Fruit fly (Drosophila melanogaster) whole organism, embryonic: ENCODE results near the gene CG43251.

Source experiments
- Abd-B ChIP-seq: fragments of 200-800 bp; sonication (Bioruptor generic); optimal IDR thresholded peaks from 2 replicates; lab custom pipeline; 2018; ENCODE audit warnings: missing biosample characterization, mild to moderate bottlenecking, missing genetic modification characterization, moderate library complexity
- Atf6 ChIP-seq: fragments of 200-800 bp; sonication (Bioruptor generic); IDR thresholded peaks from 2 replicates; pipeline ENCODE4 v1.3.6; 2022; ENCODE audit warnings: missing biosample characterization, missing genetic modification characterization
- B-H1 ChIP-seq: fragments of 200-800 bp; sonication (Bioruptor generic); IDR thresholded peaks from 3 replicates; pipeline ENCODE4 v1.3.6; 2022; ENCODE audit warnings: missing biosample characterization, missing genetic modification characterization
- Bgb ChIP-seq: fragments of 200-800 bp; sonication (Bioruptor generic); IDR thresholded peaks from 2 replicates; pipeline ENCODE4 v1.3.6; 2022; ENCODE audit warnings: missing biosample characterization, missing genetic modification characterization; ENCODE audit not compliant: partially characterized antibody
- C15 ChIP-seq: fragments of 200-800 bp; sonication (Bioruptor generic); IDR thresholded peaks from 3 replicates; pipeline ENCODE4 v1.3.6; 2022; ENCODE audit warnings: missing biosample characterization, missing genetic modification characterization
- CG11247 ChIP-seq: fragments of 200-800 bp; sonication (Bioruptor generic); IDR thresholded peaks from 2 replicates; pipeline ENCODE4 v1.3.6; 2022; ENCODE audit warnings: missing biosample characterization, missing genetic modification characterization
- CG12104 ChIP-seq: fragments of 200-800 bp; sonication (Bioruptor generic); optimal IDR thresholded peaks from 3 replicates; lab custom pipeline; 2016; ENCODE audit warnings: missing biosample characterization, missing genetic modification characterization
- CG1529 ChIP-seq: fragments of 200-800 bp; sonication (Bioruptor generic); optimal IDR thresholded peaks from 3 replicates; lab custom pipeline; 2018; ENCODE audit warnings: missing biosample characterization, missing genetic modification characterization
- CG17361 ChIP-seq: fragments of 200-800 bp; sonication (Bioruptor generic); IDR thresholded peaks from 3 replicates; pipeline ENCODE4 v1.3.6; 2022; ENCODE audit warnings: missing biosample characterization, missing genetic modification characterization
- CG17568 ChIP-seq: fragments of 200-800 bp; sonication (Bioruptor generic); optimal IDR thresholded peaks from 2 replicates; lab custom pipeline; 2018; ENCODE audit warnings: missing biosample characterization, mild to moderate bottlenecking, missing genetic modification characterization, moderate library complexity
- CG1792 ChIP-seq: fragments of 200-800 bp; sonication (Bioruptor generic); optimal IDR thresholded peaks from 2 replicates; lab custom pipeline; 2016; ENCODE audit warnings: missing biosample characterization, missing genetic modification characterization
- CG2199 ChIP-seq: fragments of 200-800 bp; sonication (Bioruptor generic); IDR thresholded peaks from 3 replicates; pipeline ENCODE4 v1.3.6; 2022; ENCODE audit warnings: missing biosample characterization, missing genetic modification characterization
- CG32767 ChIP-seq: fragments of 200-800 bp; sonication (Bioruptor generic); IDR thresholded peaks from 2 replicates; pipeline ENCODE4 v1.3.6; 2022; ENCODE audit warnings: missing biosample characterization, missing genetic modification characterization
- CG3281 ChIP-seq: fragments of 200-800 bp; sonication (Bioruptor generic); optimal IDR thresholded peaks from 3 replicates; lab custom pipeline; 2017; ENCODE audit warnings: missing biosample characterization, mild to moderate bottlenecking, missing genetic modification characterization
- CG34422 ChIP-seq: fragments of 200-800 bp; sonication (Bioruptor generic); IDR thresholded peaks from 3 replicates; pipeline ENCODE4 v1.3.6; 2022; ENCODE audit warnings: missing biosample characterization, missing genetic modification characterization
- CG4360 ChIP-seq: fragments of 200-800 bp; sonication (Bioruptor generic); IDR thresholded peaks from 2 replicates; pipeline ENCODE4 v1.3.6; 2022; ENCODE audit warnings: missing biosample characterization, missing genetic modification characterization
- CG4404 ChIP-seq: fragments of 200-800 bp; sonication (Bioruptor generic); IDR thresholded peaks from 2 replicates; pipeline ENCODE4 v1.3.6; 2022; ENCODE audit warnings: missing biosample characterization, missing genetic modification characterization
- CG6854 ChIP-seq: fragments of 200-800 bp; sonication (Bioruptor generic); optimal IDR thresholded peaks from 3 replicates; lab custom pipeline; 2017; ENCODE audit warnings: missing biosample characterization, mild to moderate bottlenecking, missing genetic modification characterization
- CG7372 ChIP-seq: fragments of 200-800 bp; sonication (Bioruptor generic); IDR thresholded peaks from 2 replicates; pipeline ENCODE4 v1.3.6; 2022; ENCODE audit warnings: missing biosample characterization, missing genetic modification characterization
- CG7556 ChIP-seq: fragments of 200-800 bp; sonication (Bioruptor generic); optimal IDR thresholded peaks from 2 replicates; lab custom pipeline; 2017; ENCODE audit warnings: missing biosample characterization, mild to moderate bottlenecking, missing genetic modification characterization
- CG8388 ChIP-seq: fragments of 200-800 bp; sonication (Bioruptor generic); optimal IDR thresholded peaks from 2 replicates; lab custom pipeline; 2019; ENCODE audit warnings: missing biosample characterization, mild to moderate bottlenecking, missing genetic modification characterization, moderate library complexity
- CG9727 ChIP-seq: fragments of 200-800 bp; sonication (Bioruptor generic); optimal IDR thresholded peaks from 3 replicates; lab custom pipeline; 2017; ENCODE audit warnings: missing biosample characterization, mild to moderate bottlenecking, missing genetic modification characterization
- D ChIP-seq, 2 experiments: fragments of 200-800 bp in 1 of 2; fragments of >200 bp in 1 of 2; sonication (Bioruptor generic) in 1 of 2; optimal IDR thresholded peaks; 2 replicates in 1 of 2; 3 replicates in 1 of 2; lab custom pipeline; 2017; ENCODE audit warnings: mild to moderate bottlenecking in 1 of 2, missing biosample characterization in 1 of 2, missing genetic modification characterization in 1 of 2, missing genetic modification reagents in 1 of 2
- Dbx ChIP-seq: fragments of 200-800 bp; sonication (Bioruptor generic); IDR thresholded peaks from 3 replicates; pipeline ENCODE4 v1.3.6; 2022; ENCODE audit warnings: missing biosample characterization, missing genetic modification characterization
- HLHmδ ChIP-seq: fragments of 200-800 bp; sonication (Bioruptor generic); optimal IDR thresholded peaks from 2 replicates; lab custom pipeline; 2018; ENCODE audit warnings: missing biosample characterization, mild to moderate bottlenecking, missing genetic modification characterization, moderate library complexity
- Hmx ChIP-seq: fragments of 200-800 bp; sonication (Bioruptor generic); optimal IDR thresholded peaks from 2 replicates; lab custom pipeline; 2016; ENCODE audit warnings: missing biosample characterization, missing genetic modification characterization
- Hr3 ChIP-seq: fragments of 200-800 bp; sonication (Bioruptor generic); optimal IDR thresholded peaks from 3 replicates; lab custom pipeline; 2016; ENCODE audit warnings: missing biosample characterization, missing genetic modification characterization
- Hr78 ChIP-seq, 2 experiments: fragments of 200-800 bp in 1 of 2; fragments of >200 bp in 1 of 2; sonication (Bioruptor generic) in 1 of 2; optimal IDR thresholded peaks; 2 replicates each; lab custom pipeline; 2017 to 2019; ENCODE audit warnings: missing biosample characterization in 2 of 2, missing genetic modification characterization in 2 of 2, mild to moderate bottlenecking in 1 of 2, moderate library complexity in 1 of 2
- MTF-1 ChIP-seq: fragments of 200-800 bp; sonication (Bioruptor generic); optimal IDR thresholded peaks from 2 replicates; lab custom pipeline; 2018; ENCODE audit warnings: missing biosample characterization, mild to moderate bottlenecking, missing genetic modification characterization, borderline replicate concordance
- Myb ChIP-seq: fragments of 200-800 bp; sonication (Bioruptor generic); optimal IDR thresholded peaks from 2 replicates; lab custom pipeline; 2016; ENCODE audit warnings: missing biosample characterization, missing genetic modification characterization
- NC2β ChIP-seq: fragments of 200-800 bp; sonication (Bioruptor generic); optimal IDR thresholded peaks from 2 replicates; lab custom pipeline; 2016; ENCODE audit warnings: missing biosample characterization, missing genetic modification characterization
- NK7.1 ChIP-seq: fragments of 200-800 bp; sonication (Bioruptor generic); optimal IDR thresholded peaks from 3 replicates; lab custom pipeline; 2016; ENCODE audit warnings: missing biosample characterization, missing genetic modification characterization
- PHDP ChIP-seq: fragments of 200-800 bp; sonication (Bioruptor generic); optimal IDR thresholded peaks from 3 replicates; lab custom pipeline; 2018; ENCODE audit warnings: missing biosample characterization, mild to moderate bottlenecking, missing genetic modification characterization, moderate library complexity
- Usf ChIP-seq: fragments of 200-800 bp; sonication (Bioruptor generic); optimal IDR thresholded peaks from 2 replicates; lab custom pipeline; 2017; ENCODE audit warnings: missing genotype, missing biosample characterization, missing genetic modification characterization
- YL-1 ChIP-seq: fragments of 200-800 bp; sonication (Bioruptor generic); optimal IDR thresholded peaks from 3 replicates; lab custom pipeline; 2017; ENCODE audit warnings: missing biosample characterization, mild to moderate bottlenecking, missing genetic modification characterization
- bsh ChIP-seq, 2 experiments: fragments of 200-800 bp; sonication (Bioruptor generic); optimal IDR thresholded peaks; 2 replicates each; lab custom pipeline; 2017 to 2018; ENCODE audit warnings: mild to moderate bottlenecking in 2 of 2, missing biosample characterization in 2 of 2, missing genetic modification characterization in 2 of 2, moderate library complexity in 1 of 2
- dpn ChIP-seq, 2 experiments: fragments of 200-800 bp; sonication (Bioruptor generic); optimal IDR thresholded peaks; 3 replicates each; lab custom pipeline; 2016; ENCODE audit warnings: missing biosample characterization in 2 of 2, missing genetic modification characterization in 2 of 2
- esg ChIP-seq: fragments of 200-800 bp; sonication (Bioruptor generic); conservative IDR thresholded peaks from 2 replicates; pipeline ENCODE4 v1.3.6; 2022; ENCODE audit warnings: missing biosample characterization, missing genetic modification characterization
- fru ChIP-seq: fragments of >200 bp; optimal IDR thresholded peaks from 2 replicates; lab custom pipeline; 2017
- gcm2 ChIP-seq: fragments of 200-800 bp; sonication (Bioruptor generic); optimal IDR thresholded peaks from 2 replicates; lab custom pipeline; 2016; ENCODE audit warnings: missing biosample characterization, missing genetic modification characterization
- kni ChIP-seq: fragments of 200-800 bp; sonication (Bioruptor generic); optimal IDR thresholded peaks from 3 replicates; lab custom pipeline; 2017; ENCODE audit warnings: mild to moderate bottlenecking, missing biosample characterization, missing genetic modification reagents, missing genetic modification characterization
- nau ChIP-seq: fragments of 200-800 bp; sonication (Bioruptor generic); optimal IDR thresholded peaks from 3 replicates; lab custom pipeline; 2017; ENCODE audit warnings: missing biosample characterization, mild to moderate bottlenecking, missing genetic modification characterization, missing genetic modification reagents
- nerfin-1 ChIP-seq: fragments of 200-800 bp; sonication (Bioruptor generic); optimal IDR thresholded peaks from 3 replicates; lab custom pipeline; 2019; ENCODE audit warnings: missing biosample characterization, mild to moderate bottlenecking, missing genetic modification characterization, moderate library complexity
- psq ChIP-seq: fragments of 200-800 bp; sonication (Bioruptor generic); optimal IDR thresholded peaks from 2 replicates; lab custom pipeline; 2017; ENCODE audit warnings: missing biosample characterization, missing genetic modification characterization
- ranshi ChIP-seq: fragments of 200-800 bp; sonication (Bioruptor generic); IDR thresholded peaks from 2 replicates; pipeline ENCODE4 v1.3.6; 2022; ENCODE audit warnings: missing biosample characterization, missing genetic modification characterization
- sd ChIP-seq: fragments of 200-800 bp; sonication (Bioruptor generic); optimal IDR thresholded peaks from 3 replicates; lab custom pipeline; 2018; ENCODE audit warnings: missing biosample characterization, mild to moderate bottlenecking, missing genetic modification characterization, moderate library complexity
- slp2 ChIP-seq: fragments of 200-800 bp; sonication (Bioruptor generic); optimal IDR thresholded peaks from 2 replicates; lab custom pipeline; 2016; ENCODE audit warnings: missing biosample characterization, missing genetic modification characterization
- sob ChIP-seq: fragments of 200-800 bp; sonication (Bioruptor generic); IDR thresholded peaks from 2 replicates; pipeline ENCODE4 v1.3.6; 2022; ENCODE audit warnings: missing biosample characterization, missing genetic modification characterization

CG43251 gene

DNA sequence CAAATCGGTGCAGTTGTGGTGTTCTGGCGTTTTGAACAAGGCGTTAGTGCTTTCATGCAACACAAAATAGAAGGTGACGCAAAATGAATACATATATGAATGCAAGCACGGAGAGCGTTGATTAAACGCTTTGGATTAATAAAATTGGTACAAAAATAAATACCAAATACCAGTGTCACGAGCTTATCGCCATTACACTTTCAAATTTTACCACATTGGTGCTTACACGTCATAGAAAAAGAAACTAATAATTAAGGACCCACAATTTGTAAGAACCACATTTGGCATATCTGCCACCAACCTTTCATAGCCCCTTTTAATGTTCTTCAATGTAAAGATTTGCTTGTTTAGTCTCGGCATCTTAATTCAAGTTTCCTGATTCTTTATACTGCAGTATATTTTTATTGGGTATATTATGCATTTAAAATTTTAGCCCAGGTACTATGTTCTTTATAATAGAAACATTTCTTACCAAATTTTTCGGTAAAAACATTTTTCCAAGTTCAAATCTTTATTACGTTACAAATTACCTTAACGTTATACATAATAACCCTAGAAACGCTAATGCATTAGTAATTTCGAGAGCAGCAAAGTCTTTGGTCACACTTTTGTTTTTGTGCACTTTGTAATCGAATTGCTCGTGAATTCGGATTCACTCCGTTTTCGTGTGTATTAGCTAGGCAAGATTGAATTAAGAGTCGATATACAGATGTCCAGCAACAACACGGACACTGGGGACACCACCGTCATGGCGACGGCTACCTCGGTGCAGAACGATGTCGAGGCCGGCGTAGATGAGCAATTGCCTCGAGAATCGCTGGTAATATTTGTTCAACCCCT, 19.8 kb downstream of the CG43251 start, which contains the start of the genes Pex16 and Pex14 (continued):
- TF ChIP-seq YL-1 (GFP tag; lab: Kevin White, UChicago) (peak; percentile 47), HLHmδ (GFP tag; lab: Kevin White, UChicago) (no peak), CG6854 (GFP tag; lab: Kevin White, UChicago) (no peak), CG1529 (peak; percentile 23), Bgb (GFP tag; lab: Robert Waterston, UW) (no peak), C15 (0 out of 3 replicates have a peak, but pooled peaks have one; percentile 42), PHDP (tag; lab: Kevin White, UChicago) (peak; percentile 46), CG4404 (GFP tag; lab: Robert Waterston, UW) (peak; percentile 72), CG17568 (GFP tag; lab: Kevin White, UChicago) (no peak), CG32767 (GFP tag; lab: Robert Waterston, UW) (0 out of 2 replicates have a peak, but pooled peaks have one; percentile 44), sob (GFP tag; lab: Robert Waterston, UW) (peak; percentile 79), NK7.1 (GFP tag; lab: Kevin White, UChicago) (peak; percentile 66), CG12104 (peak; percentile 42), nau (GFP tag; lab: Kevin White, UChicago) (no peak), fru (no peak), MTF-1 (no peak), Atf6 (GFP tag; lab: Robert Waterston, UW) (peak; percentile 60; the same call in 1 of the 2 replicates), B-H1 (GFP tag; lab: Robert Waterston, UW) (peak; percentile 64; the same call in 2 of the 3 replicates), Myb (GFP tag; lab: Kevin White, UChicago) (peak; percentile 66), sd (no peak), CG1792 (GFP tag; lab: Kevin White, UChicago) (peak; percentile 29), Abd-B (GFP tag; lab: Kevin White, UChicago) (peak; percentile 79), Hr3 (GFP tag; lab: Kevin White, UChicago) (peak; percentile 73), esg (GFP tag; lab: Robert Waterston, UW) (peak; percentile 71), CG4360 (GFP tag; lab: Robert Waterston, UW) (no peak), D (optimal IDR thresholded peaks at IDR 0.05; lab: Kevin White, UChicago) (no peak), D (GFP tag; optimal IDR thresholded peaks at IDR 0.05; lab: Kevin White, UChicago) (peak; percentile 31), CG7556 (peak; percentile 51), nerfin-1 (tag; lab: Kevin White, UChicago) (peak; percentile 32), CG11247 (GFP tag; lab: Robert Waterston, UW) (peak; percentile 73), CG7372 (peak; percentile 81), ranshi (GFP tag; lab: Robert Waterston, UW) (peak; percentile 71), slp2 (GFP tag; lab: Kevin White, UChicago) (peak; percentile 57), Hmx (GFP tag; lab: Kevin White, UChicago) (no peak), dpn (GFP tag; optimal IDR thresholded peaks at IDR 0.05; lab: Kevin White, UChicago) (peak; percentile 78 to 84), gcm2 (peak; percentile 27), Dbx (peak; percentile 65; the same call in 2 of the 3 replicates), CG3281 (GFP tag; lab: Kevin White, UChicago) (peak; percentile 64), CG2199 (peak; percentile 75; the same call in 2 of the 3 replicates), Hr78 (GFP tag; optimal IDR thresholded peaks at IDR 0.05; lab: Kevin White, UChicago) (no peak), NC2β (GFP tag; lab: Kevin White, UChicago) (peak; percentile 24), psq (GFP tag; lab: Kevin White, UChicago) (peak; percentile 32), CG9727 (peak; percentile 69), bsh (GFP tag; optimal IDR thresholded peaks at IDR 0.05; lab: Kevin White, UChicago) (peak in 1 of 2 experiments; percentile 54), CG34422 (GFP tag; lab: Robert Waterston, UW) (peak; percentile 66), CG17361 (GFP tag; lab: Robert Waterston, UW) (peak; percentile 86), Usf (GFP tag; lab: Kevin White, UChicago) (peak; percentile 46), CG8388 (GFP tag; lab: Kevin White, UChicago) (no peak), kni (GFP tag; lab: Kevin White, UChicago) (no peak)
